Fruit fly (Drosophila melanogaster) whole organism, prepupa: Measurements from ENCODE around the gene CG34456.

ENCODE experiments used
- Blimp-1 ChIP-seq: fragments of 200-800 bp; sonication (Bioruptor generic); optimal IDR thresholded peaks from 3 replicates; lab custom pipeline; 2017; ENCODE audit warnings: missing biosample characterization, missing genetic modification characterization, mild to moderate bottlenecking, moderate library complexity, missing genetic modification reagents
- CG10669 ChIP-seq: fragments of 200-800 bp; sonication (Bioruptor generic); optimal IDR thresholded peaks from 3 replicates; lab custom pipeline; 2018; ENCODE audit warnings: missing biosample characterization, mild to moderate bottlenecking, missing genetic modification characterization, moderate library complexity
- CG11294 ChIP-seq: fragments of 200-800 bp; sonication (Bioruptor generic); IDR thresholded peaks from 2 replicates; pipeline ENCODE4 v1.3.6; 2022; ENCODE audit warnings: missing biosample characterization, missing genetic modification characterization
- CG11762 ChIP-seq: fragments of 200-800 bp; sonication (Bioruptor generic); optimal IDR thresholded peaks from 3 replicates; lab custom pipeline; 2016; ENCODE audit warnings: missing biosample characterization, missing genetic modification characterization; ENCODE audit not compliant: insufficient read depth
- CG11902 ChIP-seq: fragments of 200-800 bp; sonication (Bioruptor generic); optimal IDR thresholded peaks from 3 replicates; lab custom pipeline; 2016; ENCODE audit warnings: missing biosample characterization, missing genetic modification characterization
- CG15336 ChIP-seq: fragments of 200-800 bp; sonication (Bioruptor generic); IDR thresholded peaks from 2 replicates; pipeline ENCODE4 v1.3.6; 2022; ENCODE audit warnings: missing biosample characterization, missing genetic modification characterization
- CG16779 ChIP-seq: fragments of 200-800 bp; sonication (Bioruptor generic); optimal IDR thresholded peaks from 3 replicates; lab custom pipeline; 2017; ENCODE audit warnings: missing biosample characterization, mild to moderate bottlenecking, missing genetic modification characterization
- CG3032 ChIP-seq: fragments of 200-800 bp; optimal IDR thresholded peaks from 2 replicates; lab custom pipeline; 2019; ENCODE audit warnings: missing biosample characterization, mild to moderate bottlenecking, missing genetic modification characterization, moderate library complexity
- CG32006 ChIP-seq: fragments of 200-800 bp; sonication (Bioruptor generic); optimal IDR thresholded peaks from 3 replicates; lab custom pipeline; 2017; ENCODE audit warnings: missing biosample characterization, mild to moderate bottlenecking, missing genetic modification characterization
- CG34406 ChIP-seq: fragments of 200-800 bp; sonication (Bioruptor generic); optimal IDR thresholded peaks from 3 replicates; lab custom pipeline; 2016; ENCODE audit warnings: missing biosample characterization, missing genetic modification characterization
- CG4318 ChIP-seq: fragments of 200-800 bp; sonication (Bioruptor generic); optimal IDR thresholded peaks from 3 replicates; lab custom pipeline; 2017; ENCODE audit warnings: missing biosample characterization, mild to moderate bottlenecking, missing genetic modification characterization
- CG6792 ChIP-seq: fragments of 200-800 bp; sonication (Bioruptor generic); optimal IDR thresholded peaks from 3 replicates; lab custom pipeline; 2016; ENCODE audit warnings: missing biosample characterization, missing genetic modification characterization
- CG6808 ChIP-seq: fragments of 200-800 bp; sonication (Bioruptor generic); optimal IDR thresholded peaks from 3 replicates; lab custom pipeline; 2017; ENCODE audit warnings: missing biosample characterization, missing genetic modification characterization, mild to moderate bottlenecking, moderate library complexity, missing genetic modification reagents
- CG6854 ChIP-seq: fragments of 200-800 bp; sonication (Bioruptor generic); optimal IDR thresholded peaks from 2 replicates; lab custom pipeline; 2017; ENCODE audit warnings: missing biosample characterization, mild to moderate bottlenecking, missing genetic modification characterization
- CG7368 ChIP-seq: fragments of 200-800 bp; sonication (Bioruptor generic); optimal IDR thresholded peaks from 3 replicates; lab custom pipeline; 2016; ENCODE audit warnings: missing biosample characterization, missing genetic modification characterization
- CG8119 ChIP-seq: fragments of 200-800 bp; sonication (Bioruptor generic); IDR thresholded peaks from 3 replicates; pipeline ENCODE4 v1.3.6; 2022; ENCODE audit warnings: missing biosample characterization, missing genetic modification characterization
- CG8319 ChIP-seq: fragments of 200-800 bp; sonication (Bioruptor generic); optimal IDR thresholded peaks from 3 replicates; lab custom pipeline; 2016; ENCODE audit warnings: missing biosample characterization, missing genetic modification characterization
- CG8632 ChIP-seq: fragments of 200-800 bp; sonication (Bioruptor generic); optimal IDR thresholded peaks from 3 replicates; lab custom pipeline; 2016; ENCODE audit warnings: missing biosample characterization, missing genetic modification characterization
- Eip75B ChIP-seq: fragments of 200-800 bp; sonication (Bioruptor generic); optimal IDR thresholded peaks from 3 replicates; lab custom pipeline; 2016; ENCODE audit warnings: missing biosample characterization, missing genetic modification characterization
- Ets21C ChIP-seq: fragments of 200-800 bp; sonication (Bioruptor generic); optimal IDR thresholded peaks from 3 replicates; lab custom pipeline; 2016; ENCODE audit warnings: missing biosample characterization, missing genetic modification characterization
- Gug ChIP-seq: fragments of 200-800 bp; sonication (Bioruptor generic); IDR thresholded peaks from 2 replicates; pipeline ENCODE4 v1.3.6; 2022; ENCODE audit warnings: missing biosample characterization, missing genetic modification characterization
- Hr38 ChIP-seq: sonication (Bioruptor generic); optimal IDR thresholded peaks from 2 replicates; lab custom pipeline; 2016; ENCODE audit warnings: missing biosample characterization, missing genetic modification characterization
- Hr4 ChIP-seq: fragments of 200-800 bp; sonication (Bioruptor generic); optimal IDR thresholded peaks from 3 replicates; lab custom pipeline; 2016; ENCODE audit warnings: missing biosample characterization, missing genetic modification characterization
- Lpt ChIP-seq: fragments of 200-800 bp; sonication (Bioruptor generic); optimal IDR thresholded peaks from 3 replicates; lab custom pipeline; 2016; ENCODE audit warnings: missing biosample characterization, missing genetic modification characterization
- Met ChIP-seq: fragments of 200-800 bp; sonication (Bioruptor generic); optimal IDR thresholded peaks from 3 replicates; lab custom pipeline; 2016; ENCODE audit warnings: missing biosample characterization, missing genetic modification characterization
- OdsH ChIP-seq: fragments of 200-800 bp; sonication (Bioruptor generic); optimal IDR thresholded peaks from 3 replicates; lab custom pipeline; 2016; ENCODE audit warnings: missing biosample characterization, missing genetic modification characterization
- Sox102F ChIP-seq: fragments of 200-800 bp; sonication (Bioruptor generic); optimal IDR thresholded peaks from 2 replicates; lab custom pipeline; 2016; ENCODE audit warnings: missing biosample characterization, mild to moderate bottlenecking, missing genetic modification characterization
- Sox14 ChIP-seq: fragments of 200-800 bp; sonication (Bioruptor generic); optimal IDR thresholded peaks from 3 replicates; lab custom pipeline; 2016; ENCODE audit warnings: missing biosample characterization, missing genetic modification characterization
- Sox15 ChIP-seq: fragments of 200-800 bp; sonication (Bioruptor generic); optimal IDR thresholded peaks from 3 replicates; lab custom pipeline; 2016; ENCODE audit warnings: missing biosample characterization, missing genetic modification characterization
- achi ChIP-seq: fragments of 200-800 bp; sonication (Bioruptor generic); optimal IDR thresholded peaks from 3 replicates; lab custom pipeline; 2016; ENCODE audit warnings: missing biosample characterization, missing genetic modification characterization
- acj6 ChIP-seq: fragments of 200-800 bp; sonication (Bioruptor generic); optimal IDR thresholded peaks from 3 replicates; lab custom pipeline; 2016; ENCODE audit warnings: missing biosample characterization, missing genetic modification characterization
- dac ChIP-seq: fragments of 200-800 bp; sonication (Bioruptor generic); optimal IDR thresholded peaks from 2 replicates; lab custom pipeline; 2017; ENCODE audit warnings: missing biosample characterization, mild to moderate bottlenecking, missing genetic modification characterization
- dsx ChIP-seq: fragments of 200-800 bp; optimal IDR thresholded peaks from 3 replicates; lab custom pipeline; 2019; ENCODE audit warnings: missing biosample characterization, mild to moderate bottlenecking, missing genetic modification characterization, moderate library complexity; ENCODE audit not compliant: poor library complexity, severe bottlenecking
- eg ChIP-seq: fragments of 200-800 bp; sonication (Bioruptor generic); IDR thresholded peaks from 3 replicates; pipeline ENCODE4 v1.3.6; 2022; ENCODE audit warnings: missing biosample characterization, missing genetic modification characterization
- esn ChIP-seq: fragments of 200-800 bp; sonication (Bioruptor generic); optimal IDR thresholded peaks from 2 replicates; lab custom pipeline; 2016; ENCODE audit warnings: missing biosample characterization, mild to moderate bottlenecking, missing genetic modification characterization, moderate library complexity
- fd59A ChIP-seq: fragments of 200-800 bp; sonication (Bioruptor generic); optimal IDR thresholded peaks from 2 replicates; lab custom pipeline; 2017; ENCODE audit warnings: missing biosample characterization, mild to moderate bottlenecking, missing genetic modification characterization, missing genetic modification reagents
- fd85E ChIP-seq: fragments of 200-800 bp; sonication (Bioruptor generic); optimal IDR thresholded peaks from 3 replicates; lab custom pipeline; 2016; ENCODE audit warnings: missing biosample characterization, missing genetic modification characterization
- fkh ChIP-seq: fragments of 200-800 bp; sonication (Bioruptor generic); optimal IDR thresholded peaks from 3 replicates; lab custom pipeline; 2017; ENCODE audit warnings: missing biosample characterization, mild to moderate bottlenecking, missing genetic modification characterization, moderate library complexity
- lz ChIP-seq: fragments of 200-800 bp; sonication (Bioruptor generic); optimal IDR thresholded peaks from 3 replicates; lab custom pipeline; 2016; ENCODE audit warnings: missing biosample characterization, missing genetic modification characterization
- net ChIP-seq: fragments of 200-800 bp; sonication (Bioruptor generic); optimal IDR thresholded peaks from 3 replicates; lab custom pipeline; 2016; ENCODE audit warnings: missing biosample characterization, missing genetic modification characterization
- pdm3 ChIP-seq: fragments of 200-800 bp; sonication (Bioruptor generic); optimal IDR thresholded peaks from 3 replicates; lab custom pipeline; 2016; ENCODE audit warnings: missing biosample characterization, missing genetic modification characterization
- salr ChIP-seq, 2 experiments: fragments of 200-800 bp; sonication (Bioruptor generic); optimal IDR thresholded peaks; 3 replicates each; lab custom pipeline; 2016 to 2018; ENCODE audit warnings: missing biosample characterization in 2 of 2, missing genetic modification characterization in 2 of 2, mild to moderate bottlenecking in 1 of 2
- ss ChIP-seq, 2 experiments: fragments of 200-800 bp; sonication (Bioruptor generic); optimal IDR thresholded peaks; 2 replicates in 1 of 2; 3 replicates in 1 of 2; lab custom pipeline; 2017 to 2018; ENCODE audit warnings: mild to moderate bottlenecking in 2 of 2, missing biosample characterization in 2 of 2, missing genetic modification characterization in 2 of 2, moderate library complexity in 1 of 2
- svp ChIP-seq: fragments of 200-800 bp; sonication (Bioruptor generic); peaks from one replicate; lab custom pipeline; 2016; ENCODE audit warnings: missing biosample characterization, missing genetic modification characterization
- topi ChIP-seq: fragments of 200-800 bp; sonication (Bioruptor generic); optimal IDR thresholded peaks from 3 replicates; lab custom pipeline; 2016; ENCODE audit warnings: missing biosample characterization, missing genetic modification characterization
- vri ChIP-seq: fragments of 200-800 bp; sonication (Bioruptor generic); optimal IDR thresholded peaks from 3 replicates; lab custom pipeline; 2016; ENCODE audit warnings: missing biosample characterization, mild to moderate bottlenecking, missing genetic modification characterization

The CG34456 gene

dm6 chr3L:9372278-9372975, 10.5 kb downstream of the CG34456 start, which contains the start of the genes Hsp67Bc, CG4456 and Hsp22 (continued):
- TF ChIP-seq ss (GFP tag; optimal IDR thresholded peaks at IDR 0.05; lab: Kevin White, UChicago) (peak; percentile 50 to 53), Hr4 (GFP tag; lab: Kevin White, UChicago) (no peak), OdsH (GFP tag; lab: Kevin White, UChicago) (no peak), topi (GFP tag; lab: Kevin White, UChicago) (no peak), fkh (GFP tag; lab: Kevin White, UChicago) (peak; percentile 60), CG6854 (GFP tag; lab: Kevin White, UChicago) (peak; percentile 18), vri (GFP tag; lab: Kevin White, UChicago) (no peak), Eip75B (GFP tag; lab: Kevin White, UChicago) (peak; percentile 13), CG8319 (no peak), CG34406 (GFP tag; lab: Kevin White, UChicago) (no peak), CG11762 (no peak), CG16779 (tag; lab: Kevin White, UChicago) (no peak), fd59A (no peak), CG8632 (GFP tag; lab: Kevin White, UChicago) (no peak), Met (GFP tag; lab: Kevin White, UChicago) (no peak), CG10669 (no peak), lz (GFP tag; lab: Kevin White, UChicago) (no peak), dac (GFP tag; lab: Kevin White, UChicago) (no peak), CG7368 (no peak), CG32006 (GFP tag; lab: Kevin White, UChicago) (no peak), CG6808 (GFP tag; lab: Kevin White, UChicago) (no peak), esn (GFP tag; lab: Kevin White, UChicago) (no peak), Sox102F (GFP tag; lab: Kevin White, UChicago) (no peak)

dm6 chr3L:9373374-9374004, 11.6 kb downstream of the CG34456 start:
- TF ChIP-seq salr (GFP tag; optimal IDR thresholded peaks at IDR 0.05; lab: Kevin White, UChicago) (peak; percentile 8 to 56), Ets21C (GFP tag; lab: Kevin White, UChicago) (peak; percentile 4), Sox102F (GFP tag; lab: Kevin White, UChicago) (peak; percentile 65), pdm3 (GFP tag; lab: Kevin White, UChicago) (peak; percentile 72), CG4318 (peak; percentile 73), Sox14 (peak; percentile 69), dac (GFP tag; lab: Kevin White, UChicago) (peak; percentile 49), esn (GFP tag; lab: Kevin White, UChicago) (peak; percentile 83), CG11902 (GFP tag; lab: Kevin White, UChicago) (peak; percentile 39), Gug (GFP tag; lab: Robert Waterston, UW) (peak; percentile 78), lz (GFP tag; lab: Kevin White, UChicago) (peak; percentile 69), CG16779 (tag; lab: Kevin White, UChicago) (peak; percentile 72), dsx (GFP tag; lab: Kevin White, UChicago) (no peak), fd59A (peak; percentile 50), Sox15 (GFP tag; lab: Kevin White, UChicago) (peak; percentile 7), net (peak; percentile 64), fkh (GFP tag; lab: Kevin White, UChicago) (peak; percentile 20), svp (GFP tag; lab: Kevin White, UChicago) (peak; percentile 82), CG3032 (tag; lab: Kevin White, UChicago) (peak; percentile 62), CG6854 (GFP tag; lab: Kevin White, UChicago) (peak; percentile 18), CG32006 (GFP tag; lab: Kevin White, UChicago) (peak; percentile 89), CG6792 (GFP tag; lab: Kevin White, UChicago) (peak; percentile 71), Eip75B (GFP tag; lab: Kevin White, UChicago) (peak; percentile 73), eg (GFP tag; lab: Robert Waterston, UW) (peak; percentile 86), Blimp-1 (peak; percentile 27), CG6808 (GFP tag; lab: Kevin White, UChicago) (peak; percentile 72), Hr38 (GFP tag; lab: Kevin White, UChicago) (no peak), ss (GFP tag; optimal IDR thresholded peaks at IDR 0.05; lab: Kevin White, UChicago) (no peak), acj6 (peak; percentile 83), achi (GFP tag; lab: Kevin White, UChicago) (peak; percentile 83), Lpt (GFP tag; lab: Kevin White, UChicago) (peak; percentile 62), CG8119 (GFP tag; lab: Robert Waterston, UW) (peak; percentile 91), CG11294 (GFP tag; lab: Robert Waterston, UW) (peak; percentile 73), CG15336 (GFP tag; lab: Robert Waterston, UW) (peak; percentile 90), Hr4 (GFP tag; lab: Kevin White, UChicago) (peak; percentile 84), fd85E (GFP tag; lab: Kevin White, UChicago) (peak; percentile 0)
